Fruit fly (Drosophila melanogaster) whole organism, prepupa: ENCODE results near the gene CG14958.

Experiments used
- Blimp-1 ChIP-seq: fragments of 200-800 bp; sonication (Bioruptor generic); optimal IDR thresholded peaks from 3 replicates; lab custom pipeline; 2017; ENCODE audit warnings: missing biosample characterization, missing genetic modification characterization, mild to moderate bottlenecking, moderate library complexity, missing genetic modification reagents
- CG10669 ChIP-seq: fragments of 200-800 bp; sonication (Bioruptor generic); optimal IDR thresholded peaks from 3 replicates; lab custom pipeline; 2018; ENCODE audit warnings: missing biosample characterization, mild to moderate bottlenecking, missing genetic modification characterization, moderate library complexity
- CG11294 ChIP-seq: fragments of 200-800 bp; sonication (Bioruptor generic); IDR thresholded peaks from 2 replicates; pipeline ENCODE4 v1.3.6; 2022; ENCODE audit warnings: missing biosample characterization, missing genetic modification characterization
- CG11762 ChIP-seq: fragments of 200-800 bp; sonication (Bioruptor generic); optimal IDR thresholded peaks from 3 replicates; lab custom pipeline; 2016; ENCODE audit warnings: missing biosample characterization, missing genetic modification characterization; ENCODE audit not compliant: insufficient read depth
- CG11902 ChIP-seq: fragments of 200-800 bp; sonication (Bioruptor generic); optimal IDR thresholded peaks from 3 replicates; lab custom pipeline; 2016; ENCODE audit warnings: missing biosample characterization, missing genetic modification characterization
- CG15336 ChIP-seq: fragments of 200-800 bp; sonication (Bioruptor generic); IDR thresholded peaks from 2 replicates; pipeline ENCODE4 v1.3.6; 2022; ENCODE audit warnings: missing biosample characterization, missing genetic modification characterization
- CG1621 ChIP-seq: fragments of 200-800 bp; sonication (Bioruptor generic); optimal IDR thresholded peaks from 3 replicates; lab custom pipeline; 2018; ENCODE audit warnings: missing biosample characterization, mild to moderate bottlenecking, missing genetic modification characterization
- CG16779 ChIP-seq: fragments of 200-800 bp; sonication (Bioruptor generic); optimal IDR thresholded peaks from 3 replicates; lab custom pipeline; 2017; ENCODE audit warnings: missing biosample characterization, mild to moderate bottlenecking, missing genetic modification characterization
- CG3032 ChIP-seq: fragments of 200-800 bp; optimal IDR thresholded peaks from 2 replicates; lab custom pipeline; 2019; ENCODE audit warnings: missing biosample characterization, mild to moderate bottlenecking, missing genetic modification characterization, moderate library complexity
- CG31627 ChIP-seq: fragments of 200-800 bp; sonication (Bioruptor generic); optimal IDR thresholded peaks from 3 replicates; lab custom pipeline; 2016; ENCODE audit warnings: missing biosample characterization, missing genetic modification characterization
- CG32006 ChIP-seq: fragments of 200-800 bp; sonication (Bioruptor generic); optimal IDR thresholded peaks from 3 replicates; lab custom pipeline; 2017; ENCODE audit warnings: missing biosample characterization, mild to moderate bottlenecking, missing genetic modification characterization
- CG34406 ChIP-seq: fragments of 200-800 bp; sonication (Bioruptor generic); optimal IDR thresholded peaks from 3 replicates; lab custom pipeline; 2016; ENCODE audit warnings: missing biosample characterization, missing genetic modification characterization
- CG3919 ChIP-seq: fragments of 200-800 bp; sonication (Bioruptor generic); optimal IDR thresholded peaks from 3 replicates; lab custom pipeline; 2016; ENCODE audit warnings: missing biosample characterization, missing genetic modification characterization
- CG4318 ChIP-seq: fragments of 200-800 bp; sonication (Bioruptor generic); optimal IDR thresholded peaks from 3 replicates; lab custom pipeline; 2017; ENCODE audit warnings: missing biosample characterization, mild to moderate bottlenecking, missing genetic modification characterization
- CG6276 ChIP-seq: fragments of 200-800 bp; sonication (Bioruptor generic); optimal IDR thresholded peaks from 2 replicates; lab custom pipeline; 2017; ENCODE audit warnings: missing biosample characterization, mild to moderate bottlenecking, missing genetic modification characterization
- CG6792 ChIP-seq: fragments of 200-800 bp; sonication (Bioruptor generic); optimal IDR thresholded peaks from 3 replicates; lab custom pipeline; 2016; ENCODE audit warnings: missing biosample characterization, missing genetic modification characterization
- CG6808 ChIP-seq: fragments of 200-800 bp; sonication (Bioruptor generic); optimal IDR thresholded peaks from 3 replicates; lab custom pipeline; 2017; ENCODE audit warnings: missing biosample characterization, missing genetic modification characterization, mild to moderate bottlenecking, moderate library complexity, missing genetic modification reagents
- CG6854 ChIP-seq: fragments of 200-800 bp; sonication (Bioruptor generic); optimal IDR thresholded peaks from 2 replicates; lab custom pipeline; 2017; ENCODE audit warnings: missing biosample characterization, mild to moderate bottlenecking, missing genetic modification characterization
- CG8119 ChIP-seq: fragments of 200-800 bp; sonication (Bioruptor generic); IDR thresholded peaks from 3 replicates; pipeline ENCODE4 v1.3.6; 2022; ENCODE audit warnings: missing biosample characterization, missing genetic modification characterization
- CG8319 ChIP-seq: fragments of 200-800 bp; sonication (Bioruptor generic); optimal IDR thresholded peaks from 3 replicates; lab custom pipeline; 2016; ENCODE audit warnings: missing biosample characterization, missing genetic modification characterization
- CG8632 ChIP-seq: fragments of 200-800 bp; sonication (Bioruptor generic); optimal IDR thresholded peaks from 3 replicates; lab custom pipeline; 2016; ENCODE audit warnings: missing biosample characterization, missing genetic modification characterization
- Eip75B ChIP-seq: fragments of 200-800 bp; sonication (Bioruptor generic); optimal IDR thresholded peaks from 3 replicates; lab custom pipeline; 2016; ENCODE audit warnings: missing biosample characterization, missing genetic modification characterization
- Eip78C ChIP-seq: fragments of 200-800 bp; sonication (Bioruptor generic); peaks from one replicate; lab custom pipeline; 2016; ENCODE audit warnings: missing biosample characterization, missing genetic modification characterization
- Ets21C ChIP-seq: fragments of 200-800 bp; sonication (Bioruptor generic); optimal IDR thresholded peaks from 3 replicates; lab custom pipeline; 2016; ENCODE audit warnings: missing biosample characterization, missing genetic modification characterization
- Ets96B ChIP-seq: fragments of 200-800 bp; optimal IDR thresholded peaks from 2 replicates; lab custom pipeline; 2019; ENCODE audit warnings: missing biosample characterization, mild to moderate bottlenecking, missing genetic modification characterization, moderate library complexity
- Gug ChIP-seq: fragments of 200-800 bp; sonication (Bioruptor generic); IDR thresholded peaks from 2 replicates; pipeline ENCODE4 v1.3.6; 2022; ENCODE audit warnings: missing biosample characterization, missing genetic modification characterization
- Hr39 ChIP-seq: fragments of 200-800 bp; sonication (Bioruptor generic); optimal IDR thresholded peaks from 2 replicates; lab custom pipeline; 2016; ENCODE audit warnings: missing biosample characterization, missing genetic modification characterization
- Met ChIP-seq: fragments of 200-800 bp; sonication (Bioruptor generic); optimal IDR thresholded peaks from 3 replicates; lab custom pipeline; 2016; ENCODE audit warnings: missing biosample characterization, missing genetic modification characterization
- OdsH ChIP-seq: fragments of 200-800 bp; sonication (Bioruptor generic); optimal IDR thresholded peaks from 3 replicates; lab custom pipeline; 2016; ENCODE audit warnings: missing biosample characterization, missing genetic modification characterization
- Sox14 ChIP-seq: fragments of 200-800 bp; sonication (Bioruptor generic); optimal IDR thresholded peaks from 3 replicates; lab custom pipeline; 2016; ENCODE audit warnings: missing biosample characterization, missing genetic modification characterization
- Sox15 ChIP-seq: fragments of 200-800 bp; sonication (Bioruptor generic); optimal IDR thresholded peaks from 3 replicates; lab custom pipeline; 2016; ENCODE audit warnings: missing biosample characterization, missing genetic modification characterization
- achi ChIP-seq: fragments of 200-800 bp; sonication (Bioruptor generic); optimal IDR thresholded peaks from 3 replicates; lab custom pipeline; 2016; ENCODE audit warnings: missing biosample characterization, missing genetic modification characterization
- acj6 ChIP-seq: fragments of 200-800 bp; sonication (Bioruptor generic); optimal IDR thresholded peaks from 3 replicates; lab custom pipeline; 2016; ENCODE audit warnings: missing biosample characterization, missing genetic modification characterization
- cyc ChIP-seq: fragments of 200-800 bp; sonication (Bioruptor generic); optimal IDR thresholded peaks from 3 replicates; lab custom pipeline; 2016; ENCODE audit warnings: missing biosample characterization, missing genetic modification characterization
- dac ChIP-seq: fragments of 200-800 bp; sonication (Bioruptor generic); optimal IDR thresholded peaks from 2 replicates; lab custom pipeline; 2017; ENCODE audit warnings: missing biosample characterization, mild to moderate bottlenecking, missing genetic modification characterization
- dsx ChIP-seq: fragments of 200-800 bp; optimal IDR thresholded peaks from 3 replicates; lab custom pipeline; 2019; ENCODE audit warnings: missing biosample characterization, mild to moderate bottlenecking, missing genetic modification characterization, moderate library complexity; ENCODE audit not compliant: poor library complexity, severe bottlenecking
- eg ChIP-seq: fragments of 200-800 bp; sonication (Bioruptor generic); IDR thresholded peaks from 3 replicates; pipeline ENCODE4 v1.3.6; 2022; ENCODE audit warnings: missing biosample characterization, missing genetic modification characterization
- esn ChIP-seq: fragments of 200-800 bp; sonication (Bioruptor generic); optimal IDR thresholded peaks from 2 replicates; lab custom pipeline; 2016; ENCODE audit warnings: missing biosample characterization, mild to moderate bottlenecking, missing genetic modification characterization, moderate library complexity
- fd59A ChIP-seq: fragments of 200-800 bp; sonication (Bioruptor generic); optimal IDR thresholded peaks from 2 replicates; lab custom pipeline; 2017; ENCODE audit warnings: missing biosample characterization, mild to moderate bottlenecking, missing genetic modification characterization, missing genetic modification reagents
- fd85E ChIP-seq: fragments of 200-800 bp; sonication (Bioruptor generic); optimal IDR thresholded peaks from 3 replicates; lab custom pipeline; 2016; ENCODE audit warnings: missing biosample characterization, missing genetic modification characterization
- fkh ChIP-seq: fragments of 200-800 bp; sonication (Bioruptor generic); optimal IDR thresholded peaks from 3 replicates; lab custom pipeline; 2017; ENCODE audit warnings: missing biosample characterization, mild to moderate bottlenecking, missing genetic modification characterization, moderate library complexity
- lz ChIP-seq: fragments of 200-800 bp; sonication (Bioruptor generic); optimal IDR thresholded peaks from 3 replicates; lab custom pipeline; 2016; ENCODE audit warnings: missing biosample characterization, missing genetic modification characterization
- net ChIP-seq: fragments of 200-800 bp; sonication (Bioruptor generic); optimal IDR thresholded peaks from 3 replicates; lab custom pipeline; 2016; ENCODE audit warnings: missing biosample characterization, missing genetic modification characterization
- pdm3 ChIP-seq: fragments of 200-800 bp; sonication (Bioruptor generic); optimal IDR thresholded peaks from 3 replicates; lab custom pipeline; 2016; ENCODE audit warnings: missing biosample characterization, missing genetic modification characterization
- salr ChIP-seq, 2 experiments: fragments of 200-800 bp; sonication (Bioruptor generic); optimal IDR thresholded peaks; 3 replicates each; lab custom pipeline; 2016 to 2018; ENCODE audit warnings: missing biosample characterization in 2 of 2, missing genetic modification characterization in 2 of 2, mild to moderate bottlenecking in 1 of 2
- spab ChIP-seq: fragments of 200-800 bp; sonication (Bioruptor generic); optimal IDR thresholded peaks from 2 replicates; lab custom pipeline; 2017; ENCODE audit warnings: missing biosample characterization, mild to moderate bottlenecking, missing genetic modification characterization, missing genetic modification reagents
- svp ChIP-seq: fragments of 200-800 bp; sonication (Bioruptor generic); peaks from one replicate; lab custom pipeline; 2016; ENCODE audit warnings: missing biosample characterization, missing genetic modification characterization
- topi ChIP-seq: fragments of 200-800 bp; sonication (Bioruptor generic); optimal IDR thresholded peaks from 3 replicates; lab custom pipeline; 2016; ENCODE audit warnings: missing biosample characterization, missing genetic modification characterization
- vri ChIP-seq: fragments of 200-800 bp; sonication (Bioruptor generic); optimal IDR thresholded peaks from 3 replicates; lab custom pipeline; 2016; ENCODE audit warnings: missing biosample characterization, mild to moderate bottlenecking, missing genetic modification characterization

Gene CG14958

DNA sequence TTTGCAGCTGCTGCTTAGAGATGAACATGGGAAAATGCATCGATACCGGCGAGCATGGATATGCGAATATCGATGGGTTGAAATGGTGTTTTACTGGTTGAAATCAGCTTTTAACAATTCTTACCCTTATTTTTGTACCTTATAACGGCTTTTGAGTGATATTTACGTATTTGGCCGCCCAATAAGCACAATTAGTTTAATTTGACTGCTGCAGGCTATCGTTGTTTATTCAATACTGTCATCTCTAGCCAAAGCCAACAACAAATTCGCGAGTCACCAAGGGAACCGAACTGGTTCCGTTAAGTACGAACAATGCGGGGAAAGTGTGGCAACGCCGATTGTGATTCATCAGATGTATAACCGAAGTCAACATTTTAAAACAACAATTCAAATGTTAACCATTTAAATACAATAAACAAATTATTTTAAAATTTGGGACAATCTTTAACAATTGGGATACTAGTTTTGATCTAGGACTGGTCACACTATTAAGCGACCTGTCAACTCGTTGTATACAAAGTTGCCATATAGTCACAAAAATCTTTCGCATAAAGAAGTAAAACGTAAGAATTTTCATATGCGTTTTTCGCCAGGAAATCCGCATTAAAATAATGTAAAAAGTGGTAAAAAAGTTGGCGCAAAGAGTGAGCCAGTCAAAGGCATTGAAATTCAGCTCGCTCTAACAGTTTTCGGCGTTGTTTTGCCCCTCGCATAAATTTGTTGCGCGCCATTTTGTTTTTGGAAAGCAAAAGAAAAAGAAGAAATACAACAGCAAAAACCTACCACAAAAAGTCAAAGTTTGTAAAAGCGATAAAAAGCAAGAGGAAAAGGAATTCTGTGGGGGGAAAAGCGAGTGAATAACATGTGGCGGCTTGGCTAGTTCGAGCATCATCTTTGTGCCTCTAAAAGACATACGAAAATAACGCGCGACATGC, 41.4 kb upstream of the CG14958 start, which contains the start of the genes Usp5 and BtbVII:
Usp5 (minus strand) TSS at position 234 of the 935 bp plus-strand sequence.
BtbVII (plus strand) TSS at position 522 of the 935 bp plus-strand sequence.
- no peak; the same call in 1 of the 2 replicates for TF ChIP-seq CG11294
- peak; percentile 31 for TF ChIP-seq cyc
- TF ChIP-seq CG8319 (GFP tag; lab: Kevin White, UChicago) = no peak
- no peak for TF ChIP-seq CG11762
- TF ChIP-seq Blimp-1 (GFP tag; lab: Kevin White, UChicago) = no peak
- TF ChIP-seq acj6 (GFP tag; lab: Kevin White, UChicago) = peak; percentile 70
- TF ChIP-seq dac (GFP tag; lab: Kevin White, UChicago) = no peak
- 0 out of 2 replicates have a peak, but pooled peaks have one; percentile 14 for TF ChIP-seq CG15336 (GFP tag; lab: Robert Waterston, UW)
- peak; percentile 49 for TF ChIP-seq topi (GFP tag; lab: Kevin White, UChicago)
- peak; percentile 60 for TF ChIP-seq Sox14 (GFP tag; lab: Kevin White, UChicago)
- TF ChIP-seq dsx = peak; percentile 17
- TF ChIP-seq salr (GFP tag; optimal IDR thresholded peaks at IDR 0.05; lab: Kevin White, UChicago) = peak in 1 of 2 experiments; percentile 12
- TF ChIP-seq Ets96B = peak; percentile 31
- peak; percentile 51 for TF ChIP-seq net (GFP tag; lab: Kevin White, UChicago)
- TF ChIP-seq Eip75B (GFP tag; lab: Kevin White, UChicago) = peak; percentile 62
- no peak for TF ChIP-seq CG11902 (GFP tag; lab: Kevin White, UChicago)
- no peak for TF ChIP-seq pdm3 (GFP tag; lab: Kevin White, UChicago)
- TF ChIP-seq Hr39 = no peak
- TF ChIP-seq CG8632 (GFP tag; lab: Kevin White, UChicago) = no peak
- peak; percentile 29 for TF ChIP-seq CG32006
- TF ChIP-seq CG6792 (GFP tag; lab: Kevin White, UChicago) = peak; percentile 48
- peak; percentile 81 for TF ChIP-seq svp (GFP tag; lab: Kevin White, UChicago)
- peak; percentile 19 for TF ChIP-seq vri (GFP tag; lab: Kevin White, UChicago)
- TF ChIP-seq Eip78C (GFP tag; lab: Kevin White, UChicago) = peak; percentile 91
- TF ChIP-seq CG10669 (GFP tag; lab: Kevin White, UChicago) = no peak
- 0 out of 3 replicates have a peak, but pooled peaks have one; percentile 10 for TF ChIP-seq eg (GFP tag; lab: Robert Waterston, UW)
- TF ChIP-seq Sox15 (GFP tag; lab: Kevin White, UChicago) = peak; percentile 6
- peak; percentile 68 for TF ChIP-seq Met
- TF ChIP-seq fkh = peak; percentile 94
- TF ChIP-seq OdsH = no peak
- peak; percentile 72 for TF ChIP-seq esn (GFP tag; lab: Kevin White, UChicago)
- peak; percentile 17 for TF ChIP-seq CG16779 (tag; lab: Kevin White, UChicago)
- no peak for TF ChIP-seq CG4318 (GFP tag; lab: Kevin White, UChicago)
- TF ChIP-seq CG34406 (GFP tag; lab: Kevin White, UChicago) = peak; percentile 55
- peak; percentile 55 for TF ChIP-seq CG6808 (GFP tag; lab: Kevin White, UChicago)
- peak; percentile 53 for TF ChIP-seq Gug (GFP tag; lab: Robert Waterston, UW)
- TF ChIP-seq CG3032 = peak; percentile 39
- no peak for TF ChIP-seq CG6854 (GFP tag; lab: Kevin White, UChicago)
- no peak for TF ChIP-seq fd85E
- TF ChIP-seq CG6276 (GFP tag; lab: Kevin White, UChicago) = no peak
- peak; percentile 36; the same call in 1 of the 3 replicates for TF ChIP-seq CG8119 (GFP tag; lab: Robert Waterston, UW)
- peak; percentile 72 for TF ChIP-seq CG31627 (GFP tag; lab: Kevin White, UChicago)
- TF ChIP-seq CG1621 (tag; lab: Kevin White, UChicago) = peak; percentile 18
- TF ChIP-seq achi (GFP tag; lab: Kevin White, UChicago) = peak; percentile 52
- TF ChIP-seq fd59A (GFP tag; lab: Kevin White, UChicago) = peak; percentile 20
- TF ChIP-seq CG3919 (GFP tag; lab: Kevin White, UChicago) = peak; percentile 43
- peak; percentile 6 for TF ChIP-seq spab (GFP tag; lab: Kevin White, UChicago)
- TF ChIP-seq lz (GFP tag; lab: Kevin White, UChicago) = peak; percentile 79
- peak; percentile 60 for TF ChIP-seq Ets21C
